Fruit fly (Drosophila melanogaster) whole organism, wandering third instar larva: ENCODE measurements around the gene TkR99D.

Experiments used
- Abd-B ChIP-seq: fragments of >200 bp; optimal IDR thresholded peaks from 2 replicates; lab custom pipeline; 2017; ENCODE audit warnings: missing biosample characterization, missing genetic modification characterization
- CG32264 ChIP-seq: fragments of 200-800 bp; sonication (Bioruptor generic); optimal IDR thresholded peaks from 2 replicates; lab custom pipeline; 2016; ENCODE audit warnings: missing biosample characterization, missing genetic modification characterization
- CG9705 ChIP-seq: fragments of 200-800 bp; sonication (Bioruptor generic); optimal IDR thresholded peaks from 2 replicates; lab custom pipeline; 2018; ENCODE audit warnings: missing biosample characterization, mild to moderate bottlenecking, missing genetic modification characterization
- CrebA ChIP-seq: fragments of 200-800 bp; sonication (Bioruptor generic); optimal IDR thresholded peaks from 2 replicates; lab custom pipeline; 2016; ENCODE audit warnings: missing biosample characterization, mild to moderate bottlenecking, missing genetic modification characterization, borderline replicate concordance
- Dif ChIP-seq: fragments of 200-275, 200-300 bp; sonication (Bioruptor generic); optimal IDR thresholded peaks from 2 replicates; lab custom pipeline; 2018; ENCODE audit warnings: missing biosample characterization, missing genetic modification characterization; ENCODE audit not compliant: partially characterized antibody
- GATAd ChIP-seq: sonication (Bioruptor generic); optimal IDR thresholded peaks from 2 replicates; lab custom pipeline; 2016; ENCODE audit warnings: missing biosample characterization, missing genetic modification characterization
- HLH106 ChIP-seq: fragments of 200-800 bp; optimal IDR thresholded peaks from 3 replicates; lab custom pipeline; 2019; ENCODE audit warnings: missing biosample characterization, mild to moderate bottlenecking, missing genetic modification characterization, moderate library complexity
- Hnf4 ChIP-seq: fragments of 200-800 bp; sonication (Bioruptor generic); optimal IDR thresholded peaks from 2 replicates; lab custom pipeline; 2016; ENCODE audit warnings: missing biosample characterization, mild to moderate bottlenecking, missing genetic modification characterization
- Hr78 ChIP-seq: fragments of >200 bp; optimal IDR thresholded peaks from 2 replicates; lab custom pipeline; 2017; ENCODE audit warnings: missing biosample characterization, missing genetic modification characterization
- Hr83 ChIP-seq: fragments of 200-300 bp; sonication (Bioruptor generic); optimal IDR thresholded peaks from 2 replicates; lab custom pipeline; 2016; ENCODE audit warnings: missing biosample characterization, mild to moderate bottlenecking, missing genetic modification characterization, moderate library complexity; ENCODE audit not compliant: poor library complexity, severe bottlenecking
- Jra ChIP-seq: sonication (Bioruptor generic); optimal IDR thresholded peaks from 2 replicates; lab custom pipeline; 2016; ENCODE audit warnings: missing biosample characterization, missing genetic modification characterization
- Mio ChIP-seq: sonication (Bioruptor generic); optimal IDR thresholded peaks from 2 replicates; lab custom pipeline; 2016; ENCODE audit warnings: missing biosample characterization, missing genetic modification characterization
- Myc ChIP-seq: fragments of >200 bp; optimal IDR thresholded peaks from 2 replicates; lab custom pipeline; 2017
- OdsH ChIP-seq: fragments of 200-800 bp; sonication (Bioruptor generic); optimal IDR thresholded peaks from 2 replicates; lab custom pipeline; 2016; ENCODE audit warnings: missing biosample characterization, mild to moderate bottlenecking, missing genetic modification characterization
- Rel ChIP-seq, 2 experiments: fragments of 200-800 bp; sonication (Bioruptor generic) in 1 of 2; optimal IDR thresholded peaks; 2 replicates in 1 of 2; 3 replicates in 1 of 2; lab custom pipeline; 2016 to 2019; ENCODE audit warnings: mild to moderate bottlenecking in 2 of 2, missing biosample characterization in 2 of 2, missing genetic modification characterization in 2 of 2, moderate library complexity in 1 of 2
- Sp1 ChIP-seq: fragments of 200-800 bp; sonication (Bioruptor generic); optimal IDR thresholded peaks from 3 replicates; lab custom pipeline; 2019; ENCODE audit warnings: missing biosample characterization, mild to moderate bottlenecking, missing genetic modification characterization, moderate library complexity
- Vsx2 ChIP-seq: fragments of 200-300, 225-300 bp; sonication (Bioruptor generic); optimal IDR thresholded peaks from 2 replicates; lab custom pipeline; 2018; ENCODE audit warnings: missing biosample characterization, missing genetic modification characterization; ENCODE audit not compliant: partially characterized antibody
- br ChIP-seq: fragments of 200-800 bp; sonication (Bioruptor generic); optimal IDR thresholded peaks from 2 replicates; lab custom pipeline; 2016; ENCODE audit warnings: missing biosample characterization, missing genetic modification characterization
- brk ChIP-seq: fragments of 200-800 bp; sonication (Bioruptor generic); optimal IDR thresholded peaks from 2 replicates; lab custom pipeline; 2016; ENCODE audit warnings: missing biosample characterization, mild to moderate bottlenecking, missing genetic modification characterization
- dl ChIP-seq, 2 experiments: fragments of 175-275, 200-275 bp in 1 of 2; fragments of 200-275 bp in 1 of 2; sonication (Bioruptor generic); optimal IDR thresholded peaks; lab custom pipeline; 2018; ENCODE audit warnings: mild to moderate bottlenecking in 2 of 2, missing biosample characterization in 2 of 2, missing genetic modification characterization in 2 of 2, moderate library complexity in 2 of 2; ENCODE audit not compliant: partially characterized antibody in 2 of 2, insufficient read depth in 1 of 2
- dmrt93B ChIP-seq: fragments of 200-800 bp; sonication (Bioruptor generic); optimal IDR thresholded peaks from 2 replicates; lab custom pipeline; 2018; ENCODE audit warnings: missing biosample characterization, mild to moderate bottlenecking, missing genetic modification characterization
- ey ChIP-seq: fragments of 200-800 bp; sonication (Bioruptor generic); optimal IDR thresholded peaks from 2 replicates; lab custom pipeline; 2016; ENCODE audit warnings: missing biosample characterization, missing genetic modification characterization
- foxo ChIP-seq, 2 experiments: fragments of 200-800 bp; sonication (Bioruptor generic); optimal IDR thresholded peaks; 2 replicates in 1 of 2; 3 replicates in 1 of 2; lab custom pipeline; 2016 to 2017; ENCODE audit warnings: missing biosample characterization in 2 of 2, missing genetic modification characterization in 2 of 2
- fru ChIP-seq: fragments of 200-800 bp; sonication (Bioruptor generic); optimal IDR thresholded peaks from 3 replicates; lab custom pipeline; 2016; ENCODE audit warnings: missing biosample characterization, mild to moderate bottlenecking, missing genetic modification characterization
- h ChIP-seq: fragments of 200-800 bp; sonication (Bioruptor generic); optimal IDR thresholded peaks from 3 replicates; lab custom pipeline; 2016; ENCODE audit warnings: missing biosample characterization, mild to moderate bottlenecking, missing genetic modification characterization
- jim ChIP-seq: fragments of 175-275, 200-325 bp; sonication (Bioruptor generic); optimal IDR thresholded peaks from 2 replicates; lab custom pipeline; 2016; ENCODE audit warnings: missing biosample characterization, mild to moderate bottlenecking, missing genetic modification characterization
- lola ChIP-seq: fragments of >200 bp; optimal IDR thresholded peaks from 2 replicates; lab custom pipeline; 2017; ENCODE audit warnings: missing biosample characterization, missing genetic modification characterization
- psq ChIP-seq: fragments of 200-800 bp; sonication (Bioruptor generic); optimal IDR thresholded peaks from 3 replicates; lab custom pipeline; 2017; ENCODE audit warnings: missing biosample characterization, mild to moderate bottlenecking, missing genetic modification characterization, moderate library complexity
- rgr ChIP-seq: fragments of 200-800 bp; sonication (Bioruptor generic); optimal IDR thresholded peaks from 3 replicates; lab custom pipeline; 2016; ENCODE audit warnings: missing biosample characterization, mild to moderate bottlenecking, missing genetic modification characterization
- sage ChIP-seq: fragments of 200-800 bp; sonication (Bioruptor generic); optimal IDR thresholded peaks from 2 replicates; lab custom pipeline; 2016; ENCODE audit warnings: missing biosample characterization, mild to moderate bottlenecking, missing genetic modification characterization
- sv ChIP-seq: fragments of 200-800 bp; sonication (Bioruptor generic); optimal IDR thresholded peaks from 3 replicates; lab custom pipeline; 2016; ENCODE audit warnings: missing biosample characterization, missing genetic modification characterization
- tai ChIP-seq: sonication (Bioruptor generic); optimal IDR thresholded peaks from 2 replicates; lab custom pipeline; 2016; ENCODE audit warnings: missing biosample characterization, missing genetic modification characterization
- usp ChIP-seq: fragments of >200 bp; optimal IDR thresholded peaks from 2 replicates; lab custom pipeline; 2017; ENCODE audit warnings: missing biosample characterization, missing genetic modification characterization
- woc ChIP-seq: sonication (Bioruptor generic); optimal IDR thresholded peaks from 2 replicates; lab custom pipeline; 2016; ENCODE audit warnings: missing biosample characterization, mild to moderate bottlenecking, missing genetic modification characterization

Gene TkR99D

DNA sequence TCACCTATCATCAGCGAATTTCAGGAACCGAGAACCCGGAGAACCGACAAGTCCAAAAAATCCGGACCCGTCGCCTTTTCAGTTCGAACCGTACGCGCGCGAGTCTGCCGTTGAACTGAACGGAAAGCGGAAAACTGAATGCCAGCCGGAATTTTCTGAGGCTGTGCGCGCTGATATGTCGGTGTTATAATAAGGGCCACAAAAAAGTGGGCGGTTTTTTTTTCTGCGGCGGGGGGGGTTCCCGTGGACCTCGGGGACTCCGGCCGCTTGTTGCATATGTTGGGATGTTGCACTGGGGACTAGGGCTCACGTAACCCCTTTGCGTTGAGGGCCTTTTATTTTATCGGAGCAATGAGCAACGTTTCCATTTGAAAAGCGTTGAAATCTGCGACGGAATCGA is at the start of gene TkR99D:
TkR99D (minus strand) TSS at position 101 of the 400 bp plus-strand sequence.
- TF ChIP-seq fru (GFP tag; lab: Kevin White, UChicago): no peak
- TF ChIP-seq lola: no peak
- no peak for TF ChIP-seq jim

DNA sequence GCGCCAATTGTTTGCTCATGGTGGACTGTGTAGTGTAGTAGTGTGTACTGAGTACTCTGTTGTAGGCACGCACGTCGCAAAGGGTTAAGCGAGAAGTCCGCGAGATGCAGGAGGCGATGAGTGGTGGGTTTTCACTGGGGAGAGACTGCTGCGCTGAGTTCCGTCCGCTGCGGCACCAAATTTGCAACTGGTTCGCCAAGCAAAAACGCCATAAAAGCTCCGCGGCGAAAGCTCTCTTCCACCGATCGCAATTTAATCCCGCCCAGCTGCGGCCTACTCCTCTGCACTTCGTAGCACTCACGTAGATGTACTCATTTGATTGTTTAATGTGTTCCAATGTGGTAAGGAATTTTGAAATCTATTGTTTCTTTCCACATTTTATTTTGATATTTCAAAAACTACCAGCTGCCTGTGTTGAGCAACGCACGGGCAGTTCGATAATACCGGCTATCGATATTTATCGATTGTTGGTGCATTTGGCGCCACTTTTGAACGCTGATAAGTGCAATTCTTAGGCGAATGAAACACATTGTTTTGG is 45.8 kb upstream of the TkR99D start, which contains the start of gene CG7920:
CG7920 (minus strand) TSS at position 308 of the 538 bp plus-strand sequence.
- TF ChIP-seq foxo (GFP tag; optimal IDR thresholded peaks at IDR 0.05; lab: Kevin White, UChicago) (peak in 1 of 2 experiments; percentile 52), Myc (lab: Kevin White, UChicago) (peak; percentile 1), Sp1 (peak; percentile 63), br (GFP tag; lab: Kevin White, UChicago) (peak; percentile 4), HLH106 (tag; lab: Kevin White, UChicago) (no peak), Hr78 (no peak), dmrt93B (GFP tag; lab: Kevin White, UChicago) (no peak), GATAd (GFP tag; lab: Kevin White, UChicago) (peak; percentile 82), woc (GFP tag; lab: Kevin White, UChicago) (no peak), lola (no peak), Jra (GFP tag; lab: Kevin White, UChicago) (peak; percentile 53), fru (GFP tag; lab: Kevin White, UChicago) (peak; percentile 56), Rel (GFP tag; optimal IDR thresholded peaks at IDR 0.05; lab: Kevin White, UChicago) (no peak), Rel (tag; optimal IDR thresholded peaks at IDR 0.05; lab: Kevin White, UChicago) (peak; percentile 70), ey (GFP tag; lab: Kevin White, UChicago) (peak; percentile 3), usp (GFP tag; lab: Kevin White, UChicago) (no peak), Vsx2 (GFP tag; lab: Kevin White, UChicago) (peak; percentile 61), jim (no peak), rgr (GFP tag; lab: Kevin White, UChicago) (peak; percentile 56), Hnf4 (GFP tag; lab: Kevin White, UChicago) (peak; percentile 58), h (GFP tag; lab: Kevin White, UChicago) (peak; percentile 51), CG32264 (GFP tag; lab: Kevin White, UChicago) (no peak), Mio (GFP tag; lab: Kevin White, UChicago) (no peak), OdsH (GFP tag; lab: Kevin White, UChicago) (peak; percentile 19), CG9705 (GFP tag; lab: Kevin White, UChicago) (peak; percentile 37), Dif (GFP tag; lab: Kevin White, UChicago) (peak; percentile 54)

DNA sequence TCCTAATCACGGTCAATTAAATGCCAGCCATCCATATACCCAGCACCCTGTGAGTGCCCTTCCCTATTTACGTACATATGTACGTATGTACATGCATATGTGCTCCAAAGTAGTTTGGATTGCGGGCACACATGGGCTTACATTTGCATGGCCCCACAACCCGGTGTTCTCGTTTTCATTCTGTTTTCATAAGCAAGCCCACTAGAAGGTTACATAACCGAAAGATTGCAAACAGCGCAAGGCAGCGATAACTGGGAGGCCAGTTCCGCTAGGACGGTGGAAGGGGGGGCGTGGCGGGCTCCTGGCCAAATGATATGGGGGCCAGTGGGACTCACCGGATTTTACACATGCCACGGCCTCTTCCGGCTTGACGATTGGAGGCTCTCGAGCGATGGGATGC is 45.2 kb upstream of the TkR99D start:
- TF ChIP-seq foxo (GFP tag; optimal IDR thresholded peaks at IDR 0.05; lab: Kevin White, UChicago): no peak
- TF ChIP-seq Vsx2 (GFP tag; lab: Kevin White, UChicago): no peak
- TF ChIP-seq tai (GFP tag; lab: Kevin White, UChicago): no peak
- TF ChIP-seq Rel (GFP tag; optimal IDR thresholded peaks at IDR 0.05; lab: Kevin White, UChicago): no peak
- TF ChIP-seq Rel (tag; optimal IDR thresholded peaks at IDR 0.05; lab: Kevin White, UChicago): no peak
- TF ChIP-seq woc (GFP tag; lab: Kevin White, UChicago): no peak
- TF ChIP-seq brk: no peak
- TF ChIP-seq Hnf4 (GFP tag; lab: Kevin White, UChicago): no peak
- no peak for TF ChIP-seq Sp1
- TF ChIP-seq, all 38 proteins: peak for 0

DNA sequence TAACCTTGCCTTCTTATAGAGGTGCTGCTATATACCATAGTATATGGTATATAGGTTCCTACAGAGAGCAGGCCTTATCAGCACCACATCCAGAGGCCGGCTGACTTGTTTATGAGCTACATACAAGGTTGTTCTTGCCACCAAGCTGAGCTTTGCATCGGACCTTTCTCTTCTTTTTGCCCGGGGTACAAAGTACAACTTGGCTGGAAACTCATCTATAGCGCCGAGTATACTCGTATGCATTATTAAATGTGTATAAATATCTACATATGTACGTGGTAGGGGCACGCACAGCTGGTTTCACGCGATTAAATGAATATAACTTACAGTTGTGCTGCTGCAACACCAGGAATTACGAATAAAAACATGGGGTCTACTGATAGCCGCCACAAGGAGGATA is 44.7 kb upstream of the TkR99D start:
- TF ChIP-seq sv (GFP tag; lab: Kevin White, UChicago) (no peak), Hr78 (no peak), psq (GFP tag; lab: Kevin White, UChicago) (no peak), OdsH (GFP tag; lab: Kevin White, UChicago) (no peak), sage (GFP tag; lab: Kevin White, UChicago) (no peak), CG32264 (GFP tag; lab: Kevin White, UChicago) (no peak), dl (GFP tag; optimal IDR thresholded peaks at IDR 0.05; lab: Kevin White, UChicago; ENCODE audit: insufficient read depth in 1 of 2, partially characterized antibody in 2 of 2) (no peak), Myc (lab: Kevin White, UChicago) (no peak), foxo (GFP tag; optimal IDR thresholded peaks at IDR 0.05; lab: Kevin White, UChicago) (no peak), dmrt93B (GFP tag; lab: Kevin White, UChicago) (no peak), brk (no peak), Rel (GFP tag; optimal IDR thresholded peaks at IDR 0.05; lab: Kevin White, UChicago) (no peak), Rel (tag; optimal IDR thresholded peaks at IDR 0.05; lab: Kevin White, UChicago) (no peak), GATAd (GFP tag; lab: Kevin White, UChicago) (no peak), ey (GFP tag; lab: Kevin White, UChicago) (no peak), Abd-B (GFP tag; lab: Kevin White, UChicago) (no peak), CG9705 (GFP tag; lab: Kevin White, UChicago) (no peak), CrebA (no peak), Hr83 (GFP tag; lab: Kevin White, UChicago) (no peak), usp (GFP tag; lab: Kevin White, UChicago) (no peak)
